Fruit fly (Drosophila melanogaster) whole organism, embryonic: ENCODE data around the gene CG34242.

Experiments used
- Atf-2 ChIP-seq: fragments of 200-800 bp; sonication (Bioruptor generic); optimal IDR thresholded peaks from 2 replicates; lab custom pipeline; 2016; ENCODE audit warnings: missing biosample characterization, missing genetic modification characterization
- CG10147 ChIP-seq: fragments of 200-800 bp; sonication (Bioruptor generic); optimal IDR thresholded peaks from 2 replicates; lab custom pipeline; 2019; ENCODE audit warnings: missing biosample characterization, mild to moderate bottlenecking, missing genetic modification characterization, moderate library complexity
- CG10267 ChIP-seq: fragments of 200-800 bp; sonication (Bioruptor generic); optimal IDR thresholded peaks from 2 replicates; lab custom pipeline; 2018; ENCODE audit warnings: missing biosample characterization, mild to moderate bottlenecking, missing genetic modification characterization, moderate library complexity
- CG10321 ChIP-seq: fragments of 200-800 bp; sonication (Bioruptor generic); IDR thresholded peaks from 2 replicates; pipeline ENCODE4 v1.3.6; 2022; ENCODE audit warnings: missing biosample characterization, missing genetic modification characterization
- CG10979 ChIP-seq: fragments of 200-800 bp; sonication (Bioruptor generic); optimal IDR thresholded peaks from 2 replicates; lab custom pipeline; 2018; ENCODE audit warnings: missing biosample characterization, mild to moderate bottlenecking, missing genetic modification characterization, moderate library complexity
- CG11398 ChIP-seq: fragments of 200-800 bp; sonication (Bioruptor generic); optimal IDR thresholded peaks from 2 replicates; lab custom pipeline; 2016; ENCODE audit warnings: missing biosample characterization, missing genetic modification characterization
- CG11504 ChIP-seq: fragments of 200-800 bp; sonication (Bioruptor generic); optimal IDR thresholded peaks from 3 replicates; lab custom pipeline; 2019; ENCODE audit warnings: missing biosample characterization, mild to moderate bottlenecking, missing genetic modification characterization, moderate library complexity
- CG1233 ChIP-seq: fragments of 200-800 bp; sonication (Bioruptor generic); optimal IDR thresholded peaks from 4 replicates; lab custom pipeline; 2018; ENCODE audit warnings: missing biosample characterization, mild to moderate bottlenecking, missing genetic modification characterization
- CG15073 ChIP-seq: fragments of 200-800 bp; sonication (Bioruptor generic); optimal IDR thresholded peaks from 2 replicates; lab custom pipeline; 2016; ENCODE audit warnings: missing biosample characterization, missing genetic modification characterization
- CG17829 ChIP-seq: fragments of 200-800 bp; optimal IDR thresholded peaks from 2 replicates; lab custom pipeline; 2019; ENCODE audit warnings: missing biosample characterization, mild to moderate bottlenecking, missing genetic modification characterization, moderate library complexity
- CG31441 ChIP-seq: fragments of 200-800 bp; sonication (Bioruptor generic); IDR thresholded peaks from 2 replicates; pipeline ENCODE4 v1.3.6; 2022; ENCODE audit warnings: missing biosample characterization, missing genetic modification characterization
- CG34224 ChIP-seq: fragments of 200-800 bp; sonication (Bioruptor generic); IDR thresholded peaks from 3 replicates; pipeline ENCODE4 v1.3.6; 2022; ENCODE audit warnings: missing biosample characterization, missing genetic modification characterization; ENCODE audit not compliant: partially characterized antibody
- CG3838 ChIP-seq: fragments of 200-800 bp; sonication (Bioruptor generic); optimal IDR thresholded peaks from 3 replicates; lab custom pipeline; 2016; ENCODE audit warnings: missing biosample characterization, missing genetic modification characterization
- CG4707 ChIP-seq: fragments of 200-800 bp; sonication (Bioruptor generic); optimal IDR thresholded peaks from 2 replicates; lab custom pipeline; 2018; ENCODE audit warnings: missing biosample characterization, mild to moderate bottlenecking, missing genetic modification characterization, moderate library complexity
- CG4730 ChIP-seq: fragments of 200-800 bp; sonication (Bioruptor generic); IDR thresholded peaks from 2 replicates; pipeline ENCODE4 v1.3.6; 2022; ENCODE audit warnings: missing biosample characterization, missing genetic modification characterization
- CG4820 ChIP-seq: fragments of 200-800 bp; sonication (Bioruptor generic); optimal IDR thresholded peaks from 3 replicates; lab custom pipeline; 2016; ENCODE audit warnings: missing biosample characterization, missing genetic modification characterization
- CG8290 ChIP-seq, 3 experiments: fragments of 200-800 bp; sonication (Bioruptor generic); optimal IDR thresholded peaks; 2 replicates each; lab custom pipeline; 2016 to 2019; ENCODE audit warnings: missing biosample characterization in 3 of 3, missing genetic modification characterization in 3 of 3, mild to moderate bottlenecking in 2 of 3, moderate library complexity in 1 of 3
- Gug ChIP-seq: fragments of 200-800 bp; sonication (Bioruptor generic); IDR thresholded peaks from 4 replicates; pipeline ENCODE4 v1.3.6; 2022; ENCODE audit warnings: missing biosample characterization, missing genetic modification characterization
- HHEX ChIP-seq: fragments of 200-800 bp; sonication (Bioruptor generic); optimal IDR thresholded peaks from 3 replicates; lab custom pipeline; 2017; ENCODE audit warnings: missing biosample characterization, mild to moderate bottlenecking, missing genetic modification characterization, missing genetic modification reagents
- HLHmδ ChIP-seq: fragments of 200-800 bp; sonication (Bioruptor generic); optimal IDR thresholded peaks from 2 replicates; lab custom pipeline; 2018; ENCODE audit warnings: missing biosample characterization, mild to moderate bottlenecking, missing genetic modification characterization, moderate library complexity
- Jarid2 ChIP-seq: fragments of 200-800 bp; sonication (Bioruptor generic); optimal IDR thresholded peaks from 3 replicates; lab custom pipeline; 2017; ENCODE audit warnings: mild to moderate bottlenecking, missing biosample characterization, missing genetic modification reagents, missing genetic modification characterization
- Mad ChIP-seq: fragments of 200-800 bp; sonication (Bioruptor generic); optimal IDR thresholded peaks from 2 replicates; lab custom pipeline; 2016; ENCODE audit warnings: missing biosample characterization, missing genetic modification characterization
- NfI ChIP-seq: fragments of 200-800 bp; sonication (Bioruptor generic); optimal IDR thresholded peaks from 3 replicates; lab custom pipeline; 2018; ENCODE audit warnings: missing biosample characterization, mild to moderate bottlenecking, missing genetic modification characterization, moderate library complexity
- Opbp ChIP-seq: fragments of 200-800 bp; sonication (Bioruptor generic); IDR thresholded peaks from 3 replicates; pipeline ENCODE4 v1.3.6; 2022; ENCODE audit warnings: missing biosample characterization, missing genetic modification characterization; ENCODE audit not compliant: partially characterized antibody
- Optix ChIP-seq: fragments of 200-800 bp; sonication (Bioruptor generic); IDR thresholded peaks from 3 replicates; pipeline ENCODE4 v1.3.6; 2022; ENCODE audit warnings: missing biosample characterization, missing genetic modification characterization
- PHDP ChIP-seq: fragments of 200-800 bp; sonication (Bioruptor generic); optimal IDR thresholded peaks from 3 replicates; lab custom pipeline; 2018; ENCODE audit warnings: missing biosample characterization, mild to moderate bottlenecking, missing genetic modification characterization, moderate library complexity
- Rfx ChIP-seq: fragments of 200-800 bp; sonication (Bioruptor generic); IDR thresholded peaks from 2 replicates; pipeline ENCODE4 v1.3.6; 2022; ENCODE audit warnings: missing biosample characterization, missing genetic modification characterization
- Sox100B ChIP-seq: fragments of 200-800 bp; sonication (Bioruptor generic); optimal IDR thresholded peaks from 3 replicates; lab custom pipeline; 2018; ENCODE audit warnings: missing biosample characterization, mild to moderate bottlenecking, missing genetic modification characterization
- Spps ChIP-seq: fragments of 200-800 bp; sonication (Bioruptor generic); optimal IDR thresholded peaks from 2 replicates; lab custom pipeline; 2018; ENCODE audit warnings: missing biosample characterization, mild to moderate bottlenecking, missing genetic modification characterization
- Taf1 ChIP-seq: fragments of 200-800 bp; sonication (Bioruptor generic); IDR thresholded peaks from 2 replicates; pipeline ENCODE4 v1.3.6; 2022; ENCODE audit warnings: missing biosample characterization, missing genetic modification characterization
- abd-A ChIP-seq: fragments of 200-800 bp; sonication (Bioruptor generic); optimal IDR thresholded peaks from 3 replicates; lab custom pipeline; 2019; ENCODE audit warnings: missing biosample characterization, mild to moderate bottlenecking, missing genetic modification characterization, moderate library complexity
- ci ChIP-seq: fragments of 200-800 bp; sonication (Bioruptor generic); IDR thresholded peaks from 3 replicates; pipeline ENCODE4 v1.3.6; 2022; ENCODE audit warnings: missing biosample characterization, missing genetic modification characterization
- dati ChIP-seq: fragments of 200-800 bp; sonication (Bioruptor generic); IDR thresholded peaks from 2 replicates; pipeline ENCODE4 v1.3.6; 2022; ENCODE audit warnings: missing biosample characterization, missing genetic modification characterization
- dmrt11E ChIP-seq: fragments of 200-800 bp; sonication (Bioruptor generic); optimal IDR thresholded peaks from 3 replicates; lab custom pipeline; 2018; ENCODE audit warnings: missing biosample characterization, mild to moderate bottlenecking, missing genetic modification characterization, moderate library complexity
- dpn ChIP-seq, 2 experiments: fragments of 200-800 bp; sonication (Bioruptor generic); optimal IDR thresholded peaks; 3 replicates each; lab custom pipeline; 2016; ENCODE audit warnings: missing biosample characterization in 2 of 2, missing genetic modification characterization in 2 of 2
- dysf ChIP-seq: fragments of 200-800 bp; sonication (Bioruptor generic); IDR thresholded peaks from 3 replicates; pipeline ENCODE4 v1.3.6; 2022; ENCODE audit warnings: missing biosample characterization, missing genetic modification characterization
- en ChIP-seq: fragments of 200-800 bp; sonication (Bioruptor generic); optimal IDR thresholded peaks from 2 replicates; lab custom pipeline; 2016; ENCODE audit warnings: missing biosample characterization, missing genetic modification characterization
- eyg ChIP-seq: fragments of 200-800 bp; sonication (Bioruptor generic); optimal IDR thresholded peaks from 3 replicates; lab custom pipeline; 2016; ENCODE audit warnings: missing biosample characterization, missing genetic modification characterization
- fru ChIP-seq: fragments of >200 bp; optimal IDR thresholded peaks from 2 replicates; lab custom pipeline; 2017
- gcm ChIP-seq: fragments of 200-800 bp; sonication (Bioruptor generic); optimal IDR thresholded peaks from 2 replicates; lab custom pipeline; 2019; ENCODE audit warnings: missing biosample characterization, mild to moderate bottlenecking, missing genetic modification characterization, moderate library complexity
- grau ChIP-seq: fragments of 200-800 bp; optimal IDR thresholded peaks from 3 replicates; lab custom pipeline; 2019; ENCODE audit warnings: missing biosample characterization, mild to moderate bottlenecking, missing genetic modification characterization, moderate library complexity
- nau ChIP-seq: fragments of 200-800 bp; sonication (Bioruptor generic); optimal IDR thresholded peaks from 3 replicates; lab custom pipeline; 2017; ENCODE audit warnings: missing biosample characterization, mild to moderate bottlenecking, missing genetic modification characterization, missing genetic modification reagents
- ranshi ChIP-seq: fragments of 200-800 bp; sonication (Bioruptor generic); IDR thresholded peaks from 2 replicates; pipeline ENCODE4 v1.3.6; 2022; ENCODE audit warnings: missing biosample characterization, missing genetic modification characterization
- row ChIP-seq: fragments of 200-800 bp; sonication (Bioruptor generic); IDR thresholded peaks from 3 replicates; pipeline ENCODE4 v1.3.6; 2022; ENCODE audit warnings: missing biosample characterization, missing genetic modification characterization
- sqz ChIP-seq: fragments of 200-800 bp; sonication (Bioruptor generic); optimal IDR thresholded peaks from 3 replicates; lab custom pipeline; 2018; ENCODE audit warnings: missing biosample characterization, mild to moderate bottlenecking, missing genetic modification characterization
- z ChIP-seq: fragments of 200-800 bp; sonication (Bioruptor generic); IDR thresholded peaks from 3 replicates; pipeline ENCODE4 v1.3.6; 2022; ENCODE audit warnings: missing biosample characterization, missing genetic modification characterization
- zen ChIP-seq: fragments of 200-800 bp; sonication (Bioruptor generic); optimal IDR thresholded peaks from 3 replicates; lab custom pipeline; 2018; ENCODE audit warnings: missing biosample characterization, mild to moderate bottlenecking, missing genetic modification characterization, moderate library complexity
- zen2 ChIP-seq: fragments of 200-800 bp; sonication (Bioruptor generic); IDR thresholded peaks from 3 replicates; pipeline ENCODE4 v1.3.6; 2022; ENCODE audit warnings: missing biosample characterization, missing genetic modification characterization; ENCODE audit not compliant: partially characterized antibody
- zf30C ChIP-seq: fragments of 200-800 bp; sonication (Bioruptor generic); optimal IDR thresholded peaks from 3 replicates; lab custom pipeline; 2018; ENCODE audit warnings: missing biosample characterization, mild to moderate bottlenecking, missing genetic modification characterization

The CG34242 gene

DNA sequence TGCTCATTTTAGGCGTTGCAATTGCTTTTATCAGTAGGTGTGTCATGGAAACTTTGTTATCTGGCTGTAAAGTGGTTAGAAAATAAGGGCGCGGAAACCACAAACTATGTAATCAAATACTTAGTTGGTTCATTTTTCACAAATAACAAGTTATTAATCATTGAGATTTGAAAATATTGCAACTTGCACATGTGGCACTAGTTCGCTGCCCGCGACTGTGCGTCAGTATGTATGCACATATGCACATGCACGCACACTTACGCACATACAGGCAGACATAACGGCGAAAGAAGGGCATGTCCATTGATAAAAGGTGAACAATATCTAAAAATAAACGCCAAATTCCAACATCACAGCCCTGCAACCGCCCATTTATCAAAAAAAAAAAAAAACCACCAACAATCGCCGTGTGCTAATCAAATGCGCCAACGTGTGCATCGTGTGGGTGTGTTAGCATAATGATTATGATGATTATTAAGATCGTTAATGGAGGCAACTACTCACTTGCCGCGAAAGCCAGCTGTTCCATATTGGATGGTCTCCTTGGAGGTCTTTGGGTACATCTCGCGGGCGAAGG, 4.3 kb upstream of the CG34242 start (continued):
- TF ChIP-seq Gug (GFP tag; lab: Robert Waterston, UW) (0 out of 4 replicates have a peak, but pooled peaks have one; percentile 34), fru (lab: Kevin White, UChicago) (no peak), CG15073 (GFP tag; lab: Kevin White, UChicago) (no peak), Taf1 (GFP tag; lab: Robert Waterston, UW) (0 out of 2 replicates have a peak, but pooled peaks have one; percentile 7), HLHmδ (GFP tag; lab: Kevin White, UChicago) (no peak), CG4730 (GFP tag; lab: Robert Waterston, UW) (peak; percentile 6; the same call in 1 of the 2 replicates), Optix (GFP tag; lab: Robert Waterston, UW) (0 out of 3 replicates have a peak, but pooled peaks have one; percentile 17), en (peak; percentile 41), Mad (peak; percentile 1), PHDP (tag; lab: Kevin White, UChicago) (peak; percentile 48), sqz (peak; percentile 55), grau (tag; lab: Kevin White, UChicago) (peak; percentile 45), Atf-2 (GFP tag; lab: Kevin White, UChicago) (peak; percentile 13), ci (GFP tag; lab: Robert Waterston, UW) (peak; percentile 85), CG3838 (GFP tag; lab: Kevin White, UChicago) (no peak), Spps (no peak), CG17829 (tag; lab: Kevin White, UChicago) (peak; percentile 58), CG8290 (GFP tag; optimal IDR thresholded peaks at IDR 0.05; lab: Kevin White, UChicago) (no peak), CG8290 (tag; optimal IDR thresholded peaks at IDR 0.05; lab: Kevin White, UChicago) (no peak), NfI (GFP tag; lab: Kevin White, UChicago) (peak; percentile 38), zf30C (GFP tag; lab: Kevin White, UChicago) (no peak), Rfx (GFP tag; lab: Robert Waterston, UW) (0 out of 2 replicates have a peak, but pooled peaks have one; percentile 24), dysf (GFP tag; lab: Robert Waterston, UW) (peak; percentile 40; the same call in 1 of the 3 replicates), CG11504 (peak; percentile 72), CG10979 (tag; lab: Kevin White, UChicago) (peak; percentile 59), nau (GFP tag; lab: Kevin White, UChicago) (peak; percentile 59), CG4820 (GFP tag; lab: Kevin White, UChicago) (peak; percentile 18), CG1233 (peak; percentile 12), CG4707 (GFP tag; lab: Kevin White, UChicago) (peak; percentile 19), CG10267 (tag; lab: Kevin White, UChicago) (peak; percentile 38), CG34224 (0 out of 3 replicates have a peak, but pooled peaks have one; percentile 14), dpn (GFP tag; optimal IDR thresholded peaks at IDR 0.05; lab: Kevin White, UChicago) (peak; percentile 29 to 34), CG11398 (GFP tag; lab: Kevin White, UChicago) (no peak), CG31441 (peak; percentile 67; the same call in 1 of the 2 replicates), eyg (GFP tag; lab: Kevin White, UChicago) (peak; percentile 12), row (GFP tag; lab: Robert Waterston, UW) (peak; percentile 39; the same call in 1 of the 3 replicates), gcm (GFP tag; lab: Kevin White, UChicago) (peak; percentile 21), dmrt11E (peak; percentile 42), zen2 (GFP tag; lab: Robert Waterston, UW) (no peak), Sox100B (GFP tag; lab: Kevin White, UChicago) (peak; percentile 44), CG10321 (GFP tag; lab: Robert Waterston, UW) (0 out of 2 replicates have a peak, but pooled peaks have one; percentile 11), dati (GFP tag; lab: Robert Waterston, UW) (0 out of 2 replicates have a peak, but pooled peaks have one; percentile 38), zen (tag; lab: Kevin White, UChicago) (no peak), CG10147 (no peak), Opbp (GFP tag; lab: Robert Waterston, UW) (no peak), HHEX (GFP tag; lab: Kevin White, UChicago) (peak; percentile 10), z (GFP tag; lab: Robert Waterston, UW) (no peak), ranshi (peak; percentile 17; the same call in 1 of the 2 replicates), Jarid2 (GFP tag; lab: Kevin White, UChicago) (peak; percentile 13), abd-A (no peak)
